Fruit fly (Drosophila melanogaster) whole organism, embryonic: Measurements from ENCODE around the gene mldr.

Experiments
- Abd-B ChIP-seq: fragments of 200-800 bp; sonication (Bioruptor generic); optimal IDR thresholded peaks from 2 replicates; lab custom pipeline; 2018; ENCODE audit warnings: missing biosample characterization, mild to moderate bottlenecking, missing genetic modification characterization, moderate library complexity
- Antp ChIP-seq: fragments of 200-800 bp; sonication (Bioruptor generic); optimal IDR thresholded peaks from 3 replicates; lab custom pipeline; 2016; ENCODE audit warnings: missing biosample characterization, missing genetic modification characterization
- Awh ChIP-seq: fragments of 200-800 bp; sonication (Bioruptor generic); IDR thresholded peaks from 2 replicates; pipeline ENCODE4, ENCODE4 v1.3.6; 2022; ENCODE audit warnings: missing biosample characterization, missing genetic modification characterization
- CG1024 ChIP-seq: fragments of 200-800 bp; sonication (Bioruptor generic); IDR thresholded peaks from 2 replicates; pipeline ENCODE4 v1.3.6; 2022; ENCODE audit warnings: missing biosample characterization, missing genetic modification characterization
- CG10462 ChIP-seq: fragments of 200-800 bp; sonication (Bioruptor generic); optimal IDR thresholded peaks from 2 replicates; lab custom pipeline; 2016; ENCODE audit warnings: missing biosample characterization, missing genetic modification characterization
- CG10565 ChIP-seq: fragments of 200-800 bp; sonication (Bioruptor generic); optimal IDR thresholded peaks from 3 replicates; lab custom pipeline; 2016; ENCODE audit warnings: missing biosample characterization, mild to moderate bottlenecking, missing genetic modification characterization
- CG10959 ChIP-seq: fragments of 200-800 bp; sonication (Bioruptor generic); IDR thresholded peaks from 2 replicates; pipeline ENCODE4 v1.3.6; 2022; ENCODE audit warnings: missing biosample characterization, missing genetic modification characterization
- CG11398 ChIP-seq: fragments of 200-800 bp; sonication (Bioruptor generic); optimal IDR thresholded peaks from 2 replicates; lab custom pipeline; 2016; ENCODE audit warnings: missing biosample characterization, missing genetic modification characterization
- CG11695 ChIP-seq: fragments of 200-800 bp; sonication (Bioruptor generic); IDR thresholded peaks from 3 replicates; pipeline ENCODE4 v1.3.6; 2022; ENCODE audit warnings: missing biosample characterization, missing genetic modification characterization
- CG12391 ChIP-seq: fragments of 200-800 bp; sonication (Bioruptor generic); optimal IDR thresholded peaks from 3 replicates; lab custom pipeline; 2018; ENCODE audit warnings: missing biosample characterization, mild to moderate bottlenecking, missing genetic modification characterization, moderate library complexity
- CG12744 ChIP-seq: fragments of 200-800 bp; sonication (Bioruptor generic); optimal IDR thresholded peaks from 2 replicates; lab custom pipeline; 2016; ENCODE audit warnings: missing biosample characterization, missing genetic modification characterization
- CG1529 ChIP-seq: fragments of 200-800 bp; sonication (Bioruptor generic); optimal IDR thresholded peaks from 3 replicates; lab custom pipeline; 2018; ENCODE audit warnings: missing biosample characterization, missing genetic modification characterization
- CG15514 ChIP-seq: fragments of 200-800 bp; sonication (Bioruptor generic); optimal IDR thresholded peaks from 3 replicates; lab custom pipeline; 2017; ENCODE audit warnings: missing biosample characterization, missing genetic modification characterization, mild to moderate bottlenecking, moderate library complexity, missing genetic modification reagents
- CG1603 ChIP-seq: fragments of 200-800 bp; sonication (Bioruptor generic); optimal IDR thresholded peaks from 2 replicates; lab custom pipeline; 2019; ENCODE audit warnings: missing biosample characterization, mild to moderate bottlenecking, missing genetic modification characterization, moderate library complexity
- CG18011 ChIP-seq: fragments of 200-800 bp; sonication (Bioruptor generic); optimal IDR thresholded peaks from 2 replicates; lab custom pipeline; 2017; ENCODE audit warnings: missing biosample characterization, missing genetic modification characterization, mild to moderate bottlenecking, moderate library complexity, missing genotype
- CG31441 ChIP-seq: fragments of 200-800 bp; sonication (Bioruptor generic); IDR thresholded peaks from 2 replicates; pipeline ENCODE4 v1.3.6; 2022; ENCODE audit warnings: missing biosample characterization, missing genetic modification characterization
- CG32767 ChIP-seq: fragments of 200-800 bp; sonication (Bioruptor generic); IDR thresholded peaks from 2 replicates; pipeline ENCODE4 v1.3.6; 2022; ENCODE audit warnings: missing biosample characterization, missing genetic modification characterization
- CG34422 ChIP-seq: fragments of 200-800 bp; sonication (Bioruptor generic); IDR thresholded peaks from 3 replicates; pipeline ENCODE4 v1.3.6; 2022; ENCODE audit warnings: missing biosample characterization, missing genetic modification characterization
- CG42726 ChIP-seq: fragments of 200-800 bp; sonication (Bioruptor generic); IDR thresholded peaks from 2 replicates; pipeline ENCODE4 v1.3.6; 2022; ENCODE audit warnings: missing biosample characterization, missing genetic modification characterization; ENCODE audit not compliant: partially characterized antibody
- CG4424 ChIP-seq: fragments of 200-800 bp; sonication (Bioruptor generic); optimal IDR thresholded peaks from 3 replicates; lab custom pipeline; 2016; ENCODE audit warnings: missing biosample characterization, missing genetic modification characterization
- CG4707 ChIP-seq: fragments of 200-800 bp; sonication (Bioruptor generic); optimal IDR thresholded peaks from 2 replicates; lab custom pipeline; 2018; ENCODE audit warnings: missing biosample characterization, mild to moderate bottlenecking, missing genetic modification characterization, moderate library complexity
- CG4854 ChIP-seq: fragments of 200-800 bp; sonication (Bioruptor generic); optimal IDR thresholded peaks from 2 replicates; lab custom pipeline; 2016; ENCODE audit warnings: missing biosample characterization, missing genetic modification characterization, inconsistent platforms
- CTCF ChIP-seq: fragments of 200-800 bp; sonication (Bioruptor generic); optimal IDR thresholded peaks from 2 replicates; lab custom pipeline; 2017; ENCODE audit warnings: missing biosample characterization, mild to moderate bottlenecking, missing genetic modification characterization, moderate library complexity
- Dbx ChIP-seq: fragments of 200-800 bp; sonication (Bioruptor generic); IDR thresholded peaks from 3 replicates; pipeline ENCODE4 v1.3.6; 2022; ENCODE audit warnings: missing biosample characterization, missing genetic modification characterization
- Doc3 ChIP-seq: fragments of 200-800 bp; sonication (Bioruptor generic); IDR thresholded peaks from 3 replicates; pipeline ENCODE4 v1.3.6; 2022; ENCODE audit warnings: missing biosample characterization, missing genetic modification characterization; ENCODE audit not compliant: partially characterized antibody
- MBD-R2 ChIP-seq: fragments of 200-800 bp; sonication (Bioruptor generic); IDR thresholded peaks from 2 replicates; pipeline ENCODE4 v1.3.6; 2022; ENCODE audit warnings: missing biosample characterization, missing genetic modification characterization
- Med ChIP-seq: fragments of 200-800 bp; sonication (Bioruptor generic); peaks from one replicate; lab custom pipeline; 2016; ENCODE audit warnings: missing biosample characterization, missing genetic modification characterization, mild to moderate bottlenecking, inconsistent platforms, moderate library complexity
- NC2α ChIP-seq: fragments of 200-800 bp; sonication (Bioruptor generic); optimal IDR thresholded peaks from 2 replicates; lab custom pipeline; 2016; ENCODE audit warnings: missing biosample characterization, missing genetic modification characterization
- Optix ChIP-seq: fragments of 200-800 bp; sonication (Bioruptor generic); IDR thresholded peaks from 3 replicates; pipeline ENCODE4 v1.3.6; 2022; ENCODE audit warnings: missing biosample characterization, missing genetic modification characterization
- Sox102F ChIP-seq: fragments of 200-800 bp; sonication (Bioruptor generic); optimal IDR thresholded peaks from 2 replicates; lab custom pipeline; 2018; ENCODE audit warnings: missing biosample characterization, mild to moderate bottlenecking, missing genetic modification characterization, moderate library complexity
- Taf1 ChIP-seq: fragments of 200-800 bp; sonication (Bioruptor generic); IDR thresholded peaks from 2 replicates; pipeline ENCODE4 v1.3.6; 2022; ENCODE audit warnings: missing biosample characterization, missing genetic modification characterization
- Tbp ChIP-seq: fragments of >200 bp; optimal IDR thresholded peaks from 2 replicates; lab custom pipeline; 2018; ENCODE audit warnings: missing biosample characterization, missing genetic modification characterization
- abd-A ChIP-seq: fragments of 200-800 bp; sonication (Bioruptor generic); optimal IDR thresholded peaks from 3 replicates; lab custom pipeline; 2019; ENCODE audit warnings: missing biosample characterization, mild to moderate bottlenecking, missing genetic modification characterization, moderate library complexity
- aop ChIP-seq: fragments of 200-800 bp; sonication (Bioruptor generic); IDR thresholded peaks from 2 replicates; pipeline ENCODE4 v1.3.6; 2022; ENCODE audit warnings: missing biosample characterization, missing genetic modification characterization
- bowl ChIP-seq: fragments of 200-800 bp; sonication (Bioruptor generic); IDR thresholded peaks from 2 replicates; pipeline ENCODE4 v1.3.6; 2022; ENCODE audit warnings: missing biosample characterization, missing genetic modification characterization
- cas ChIP-seq: fragments of 200-800 bp; sonication (Bioruptor generic); IDR thresholded peaks from 2 replicates; pipeline ENCODE4 v1.3.6; 2022; ENCODE audit warnings: missing biosample characterization, missing genetic modification characterization
- cato ChIP-seq: fragments of 200-800 bp; sonication (Bioruptor generic); optimal IDR thresholded peaks from 2 replicates; lab custom pipeline; 2016; ENCODE audit warnings: missing biosample characterization, missing genetic modification characterization, borderline replicate concordance
- cg ChIP-seq: fragments of 200-800 bp; sonication (Bioruptor generic); optimal IDR thresholded peaks from 3 replicates; lab custom pipeline; 2019; ENCODE audit warnings: missing biosample characterization, mild to moderate bottlenecking, missing genetic modification characterization, moderate library complexity
- dan ChIP-seq: fragments of 200-800 bp; sonication (Bioruptor generic); IDR thresholded peaks from 2 replicates; pipeline ENCODE4 v1.3.6; 2022; ENCODE audit warnings: missing biosample characterization, missing genetic modification characterization
- esg ChIP-seq: fragments of 200-800 bp; sonication (Bioruptor generic); conservative IDR thresholded peaks from 2 replicates; pipeline ENCODE4 v1.3.6; 2022; ENCODE audit warnings: missing biosample characterization, missing genetic modification characterization
- eyg ChIP-seq: fragments of 200-800 bp; sonication (Bioruptor generic); optimal IDR thresholded peaks from 3 replicates; lab custom pipeline; 2016; ENCODE audit warnings: missing biosample characterization, missing genetic modification characterization
- fd3F ChIP-seq: fragments of 200-800 bp; sonication (Bioruptor generic); optimal IDR thresholded peaks from 2 replicates; lab custom pipeline; 2018; ENCODE audit warnings: missing biosample characterization, mild to moderate bottlenecking, missing genetic modification characterization, moderate library complexity
- grau ChIP-seq: fragments of 200-800 bp; optimal IDR thresholded peaks from 3 replicates; lab custom pipeline; 2019; ENCODE audit warnings: missing biosample characterization, mild to moderate bottlenecking, missing genetic modification characterization, moderate library complexity
- ind ChIP-seq: fragments of 200-800 bp; sonication (Bioruptor generic); optimal IDR thresholded peaks from 3 replicates; lab custom pipeline; 2016; ENCODE audit warnings: missing biosample characterization, missing genetic modification characterization
- maf-S ChIP-seq: fragments of 200-800 bp; sonication (Bioruptor generic); optimal IDR thresholded peaks from 2 replicates; lab custom pipeline; 2016; ENCODE audit warnings: missing biosample characterization, missing genetic modification characterization
- nmo ChIP-seq: fragments of 200-800 bp; sonication (Bioruptor generic); optimal IDR thresholded peaks from 2 replicates; lab custom pipeline; 2018; ENCODE audit warnings: missing biosample characterization, mild to moderate bottlenecking, missing genetic modification characterization, moderate library complexity
- p53 ChIP-seq: fragments of 200-800 bp; sonication (Bioruptor generic); optimal IDR thresholded peaks from 2 replicates; lab custom pipeline; 2016; ENCODE audit warnings: missing biosample characterization, missing genetic modification characterization
- peb ChIP-seq: fragments of 200-800 bp; sonication (Bioruptor generic); IDR thresholded peaks from 2 replicates; pipeline ENCODE4 v1.3.6; 2022; ENCODE audit warnings: missing biosample characterization, missing genetic modification characterization
- pfk ChIP-seq: fragments of 200-800 bp; sonication (Bioruptor generic); optimal IDR thresholded peaks from 2 replicates; lab custom pipeline; 2018; ENCODE audit warnings: missing biosample characterization, mild to moderate bottlenecking, missing genetic modification characterization, moderate library complexity
- prd ChIP-seq, 3 experiments: fragments of >200 bp in 2 of 3; fragments of 200-800 bp in 1 of 3; sonication (Bioruptor generic) in 1 of 3; optimal IDR thresholded peaks in 2 of 3; IDR thresholded peaks in 1 of 3; 2 replicates in 2 of 3; 3 replicates in 1 of 3; pipeline versions ENCODE4 v1.3.6 to Lab custom; 2017 to 2022; ENCODE audit warnings: missing biosample characterization in 1 of 3, missing genetic modification characterization in 1 of 3
- sima ChIP-seq: fragments of 200-800 bp; sonication (Bioruptor generic); optimal IDR thresholded peaks from 2 replicates; lab custom pipeline; 2016; ENCODE audit warnings: missing biosample characterization, missing genetic modification characterization
- so ChIP-seq: fragments of 200-800 bp; sonication (Bioruptor generic); IDR thresholded peaks from 3 replicates; pipeline ENCODE4 v1.3.6; 2022; ENCODE audit warnings: missing biosample characterization, missing genetic modification characterization

The mldr gene

dm6 chrX:6310408-6310807 is 19.3 kb downstream of the mldr start (continued):
- peak; percentile 41 for TF ChIP-seq CG1603 (tag; lab: Kevin White, UChicago)
- TF ChIP-seq NC2α = no peak
- no peak for TF ChIP-seq CG42726
- peak; percentile 82 for TF ChIP-seq Med (GFP tag; lab: Kevin White, UChicago)
- no peak for TF ChIP-seq eyg (GFP tag; lab: Kevin White, UChicago)
- no peak for TF ChIP-seq Awh (GFP tag; lab: Robert Waterston, UW)
- TF ChIP-seq CG34422 (GFP tag; lab: Robert Waterston, UW) = no peak
- no peak for TF ChIP-seq dan
- TF ChIP-seq cato = no peak
- no peak for TF ChIP-seq CG10462 (GFP tag; lab: Kevin White, UChicago)
- 0 out of 2 replicates have a peak, but pooled peaks have one; percentile 6 for TF ChIP-seq esg (GFP tag; lab: Robert Waterston, UW)
- no peak for TF ChIP-seq abd-A (tag; lab: Kevin White, UChicago)
- no peak for TF ChIP-seq Doc3
- peak; percentile 53 for TF ChIP-seq Sox102F (GFP tag; lab: Kevin White, UChicago)
- TF ChIP-seq CG12391 (tag; lab: Kevin White, UChicago) = no peak
- no peak for TF ChIP-seq CG11695 (GFP tag; lab: Robert Waterston, UW)
- TF ChIP-seq CG12744 (GFP tag; lab: Kevin White, UChicago) = no peak
- TF ChIP-seq cg (GFP tag; lab: Kevin White, UChicago) = no peak
- peak; percentile 7 for TF ChIP-seq Antp (GFP tag; lab: Kevin White, UChicago)
- 0 out of 3 replicates have a peak, but pooled peaks have one; percentile 19 for TF ChIP-seq Optix
- TF ChIP-seq CG4707 (GFP tag; lab: Kevin White, UChicago) = no peak
- no peak for TF ChIP-seq Abd-B (GFP tag; lab: Kevin White, UChicago)
- TF ChIP-seq CG32767 = no peak
- TF ChIP-seq aop = no peak
- no peak for TF ChIP-seq fd3F (GFP tag; lab: Kevin White, UChicago)
- TF ChIP-seq pfk (GFP tag; lab: Kevin White, UChicago) = no peak
- TF ChIP-seq CTCF = no peak
- peak; percentile 31 for TF ChIP-seq grau (tag; lab: Kevin White, UChicago)
- TF ChIP-seq CG10565 = no peak
- no peak for TF ChIP-seq cas (GFP tag; lab: Robert Waterston, UW)
- TF ChIP-seq sima (GFP tag; lab: Kevin White, UChicago) = no peak
- TF ChIP-seq so (GFP tag; lab: Robert Waterston, UW) = no peak
- TF ChIP-seq Tbp (GFP tag; lab: Kevin White, UChicago) = no peak
- no peak for TF ChIP-seq CG10959 (GFP tag; lab: Robert Waterston, UW)
- no peak for TF ChIP-seq Taf1 (GFP tag; lab: Robert Waterston, UW)
- TF ChIP-seq CG31441 (GFP tag; lab: Robert Waterston, UW) = no peak
- TF ChIP-seq CG18011 (GFP tag; lab: Kevin White, UChicago) = no peak
- peak; percentile 19 for TF ChIP-seq nmo
- TF ChIP-seq Dbx (GFP tag; lab: Robert Waterston, UW) = no peak
- no peak for TF ChIP-seq MBD-R2 (GFP tag; lab: Robert Waterston, UW)
- no peak for TF ChIP-seq maf-S (GFP tag; lab: Kevin White, UChicago)
- TF ChIP-seq CG1529 (GFP tag; lab: Kevin White, UChicago) = no peak
- TF ChIP-seq peb = no peak
- no peak for TF ChIP-seq CG4424 (GFP tag; lab: Kevin White, UChicago)
- TF ChIP-seq p53 (GFP tag; lab: Kevin White, UChicago) = no peak
- TF ChIP-seq CG15514 = no peak
- peak; percentile 31 for TF ChIP-seq ind (GFP tag; lab: Kevin White, UChicago)
- no peak for TF ChIP-seq CG11398 (GFP tag; lab: Kevin White, UChicago)
- TF ChIP-seq CG4854 = no peak
- no peak for TF ChIP-seq CG1024 (GFP tag; lab: Robert Waterston, UW)
- no peak for TF ChIP-seq prd (optimal IDR thresholded peaks at IDR 0.05; lab: Kevin White, UChicago)
- TF ChIP-seq prd (GFP tag; IDR thresholded peaks at IDR 0.05; lab: Robert Waterston, UW) = peak; percentile 39; the same call in 1 of the 3 replicates
- TF ChIP-seq bowl (GFP tag; lab: Robert Waterston, UW) = no peak
